Worm (Caenorhabditis elegans) whole organism, L4 larva: ENCODE data around the gene F47B8.4.

Source experiments
- F26F4.8 ChIP-seq: fragments of 200-800 bp; sonication (Bioruptor generic); conservative IDR thresholded peaks from 2 replicates; pipeline ENCODE4 v1.3.6; 2022; ENCODE audit warnings: missing genetic modification characterization, missing compliant biosample characterization
- F44E2.7 ChIP-seq: fragments of 200-800 bp; sonication (Bioruptor generic); IDR thresholded peaks from 2 replicates; pipeline ENCODE4 v2.1.2; 2022; ENCODE audit warnings: missing genetic modification characterization, missing compliant biosample characterization
- R02D3.7 ChIP-seq: fragments of 150-350 bp; sonication (generic microtip); optimal IDR thresholded peaks from 3 replicates; lab custom pipeline; 2014; ENCODE audit warnings: missing biosample characterization, missing genetic modification characterization
- Y75B8A.6 ChIP-seq: fragments of 200-800 bp; sonication (Bioruptor generic); IDR thresholded peaks from 2 replicates; pipeline ENCODE4 v1.3.6; 2022; ENCODE audit warnings: missing genetic modification reagents, missing genetic modification characterization, missing compliant biosample characterization
- aha-1 ChIP-seq: fragments of 150-350 bp; peaks from one replicate; lab custom pipeline; 2014; ENCODE audit warnings: missing biosample characterization, missing genetic modification characterization
- ama-1 ChIP-seq: fragments of 150-350 bp; optimal IDR thresholded peaks from 2 replicates; lab custom pipeline; 2014; ENCODE audit warnings: inconsistent platforms, mixed read lengths
- arid-1 ChIP-seq: fragments of 200-800 bp; sonication (Bioruptor generic); conservative IDR thresholded peaks from 2 replicates; pipeline ENCODE4 v1.3.6; 2022; ENCODE audit warnings: missing genetic modification reagents, missing genetic modification characterization, missing compliant biosample characterization
- ceh-20 ChIP-seq: fragments of 200-800 bp; sonication (Bioruptor generic); IDR thresholded peaks from 2 replicates; pipeline ENCODE4 v1.3.6; 2022; ENCODE audit warnings: missing genetic modification reagents, missing genetic modification characterization, missing compliant biosample characterization
- ceh-28 ChIP-seq: fragments of 150-350 bp; optimal IDR thresholded peaks from 2 replicates; lab custom pipeline; 2014; ENCODE audit warnings: missing biosample characterization, missing genetic modification reagents, missing genetic modification characterization
- ces-1 ChIP-seq: fragments of 150-350 bp; sonication (generic microtip); optimal IDR thresholded peaks from 4 replicates; lab custom pipeline; 2014; ENCODE audit warnings: missing biosample characterization, missing genetic modification reagents, missing genetic modification characterization
- cey-2 ChIP-seq: sonication (generic microtip); optimal IDR thresholded peaks from 3 replicates; lab custom pipeline; 2017; ENCODE audit warnings: missing genetic modification characterization, mild to moderate bottlenecking, missing compliant biosample characterization, antibody characterized with exemption, borderline replicate concordance; ENCODE audit not compliant: insufficient read depth
- daf-12 ChIP-seq: fragments of 150-350 bp; optimal IDR thresholded peaks from 2 replicates; lab custom pipeline; 2014; ENCODE audit warnings: missing biosample characterization, missing genetic modification reagents, missing genetic modification characterization
- daf-8 ChIP-seq: fragments of 200-800 bp; sonication (Bioruptor generic); IDR thresholded peaks from 2 replicates; pipeline ENCODE4 v1.3.6; 2022; ENCODE audit warnings: missing genetic modification characterization, missing compliant biosample characterization
- dmd-8 ChIP-seq: fragments of 200-800 bp; sonication (Bioruptor generic); IDR thresholded peaks from 2 replicates; pipeline ENCODE4 v1.3.6; 2022; ENCODE audit warnings: missing genetic modification characterization, missing compliant biosample characterization
- dpl-1 ChIP-seq: fragments of 150-350 bp; optimal IDR thresholded peaks from 2 replicates; lab custom pipeline; 2014; ENCODE audit warnings: missing biosample characterization, missing genetic modification reagents, missing genetic modification characterization
- duxl-1 ChIP-seq: sonication (generic microtip); optimal IDR thresholded peaks from 2 replicates; lab custom pipeline; 2016; ENCODE audit warnings: mild to moderate bottlenecking, missing genetic modification characterization, moderate library complexity, missing compliant biosample characterization; ENCODE audit not compliant: poor library complexity
- dve-1 ChIP-seq: sonication (generic microtip); optimal IDR thresholded peaks from 2 replicates; lab custom pipeline; 2017; ENCODE audit warnings: antibody characterized with exemption, mild to moderate bottlenecking, missing genetic modification characterization, missing compliant biosample characterization; ENCODE audit not compliant: insufficient read depth
- fos-1 ChIP-seq: fragments of 150-350 bp; optimal IDR thresholded peaks from 2 replicates; lab custom pipeline; 2014; ENCODE audit warnings: missing biosample characterization, missing genetic modification characterization
- hif-1 ChIP-seq, 2 experiments: sonication (generic microtip); optimal IDR thresholded peaks; 2 replicates each; lab custom pipeline; 2016 to 2017; ENCODE audit warnings: missing compliant biosample characterization in 2 of 2, missing genetic modification characterization in 2 of 2, missing genetic modification reagents in 2 of 2, missing genotype in 2 of 2, mild to moderate bottlenecking in 1 of 2
- hlh-11 ChIP-seq: fragments of 200-800 bp; sonication (Bioruptor generic); optimal IDR thresholded peaks from 2 replicates; lab custom pipeline; 2018; ENCODE audit warnings: mild to moderate bottlenecking, missing genetic modification characterization, missing compliant biosample characterization
- hlh-30 ChIP-seq: sonication (generic microtip); optimal IDR thresholded peaks from 2 replicates; lab custom pipeline; 2017; ENCODE audit warnings: antibody characterized with exemption, mild to moderate bottlenecking, missing genetic modification characterization, missing compliant biosample characterization; ENCODE audit not compliant: insufficient read depth
- lim-7 ChIP-seq: fragments of 200-800 bp; sonication (Bioruptor generic); IDR thresholded peaks from 2 replicates; pipeline ENCODE4 v1.3.6; 2022; ENCODE audit warnings: missing genetic modification characterization, missing compliant biosample characterization
- lin-15B ChIP-seq: fragments of 150-350 bp; sonication (generic microtip); optimal IDR thresholded peaks from 3 replicates; lab custom pipeline; 2014; ENCODE audit warnings: missing biosample characterization, missing genetic modification characterization
- lin-29 ChIP-seq: fragments of 200-800 bp; sonication (Bioruptor generic); IDR thresholded peaks from 2 replicates; pipeline ENCODE4 v1.3.6; 2022; ENCODE audit warnings: missing genetic modification reagents, missing genetic modification characterization, missing compliant biosample characterization
- lir-3 ChIP-seq: sonication (generic microtip); optimal IDR thresholded peaks from 2 replicates; lab custom pipeline; 2016; ENCODE audit warnings: mild to moderate bottlenecking, missing genetic modification characterization, missing compliant biosample characterization
- lsy-2 ChIP-seq, 2 experiments: fragments of 150-350 bp in 1 of 2; sonication (generic microtip) in 1 of 2; optimal IDR thresholded peaks; 2 replicates each; lab custom pipeline; 2014 to 2017; ENCODE audit warnings: missing biosample characterization in 2 of 2, missing genetic modification characterization in 2 of 2
- mdl-1 ChIP-seq, 2 experiments: fragments of 150-350 bp in 1 of 2; sonication (generic microtip) in 1 of 2; optimal IDR thresholded peaks; 2 replicates each; lab custom pipeline; 2014 to 2017; ENCODE audit warnings: missing biosample characterization in 2 of 2, missing genetic modification characterization in 2 of 2
- mdt-29 ChIP-seq: fragments of 200-800 bp; sonication (Bioruptor generic); IDR thresholded peaks from 2 replicates; pipeline ENCODE4 v1.3.6; 2022; ENCODE audit warnings: missing genetic modification reagents, missing genetic modification characterization, missing compliant biosample characterization
- mep-1 ChIP-seq: fragments of 150-350 bp; sonication (generic microtip); optimal IDR thresholded peaks from 3 replicates; lab custom pipeline; 2014; ENCODE audit warnings: missing biosample characterization, missing genetic modification characterization
- mes-2 ChIP-seq: sonication (generic microtip); optimal IDR thresholded peaks from 2 replicates; lab custom pipeline; 2016; ENCODE audit warnings: missing genotype, mild to moderate bottlenecking, missing genetic modification characterization, missing compliant biosample characterization; ENCODE audit not compliant: poor library complexity, severe bottlenecking
- nhr-102 ChIP-seq: sonication (generic microtip); optimal IDR thresholded peaks from 2 replicates; lab custom pipeline; 2016; ENCODE audit warnings: mild to moderate bottlenecking, missing genetic modification characterization, moderate library complexity, missing compliant biosample characterization
- nhr-11 ChIP-seq: fragments of 150-350 bp; optimal IDR thresholded peaks from 2 replicates; lab custom pipeline; 2014; ENCODE audit warnings: missing biosample characterization, missing genetic modification characterization
- nhr-111 ChIP-seq: fragments of 200-800 bp; sonication (Bioruptor generic); optimal IDR thresholded peaks from 2 replicates; lab custom pipeline; 2018; ENCODE audit warnings: mild to moderate bottlenecking, missing genetic modification characterization, missing compliant biosample characterization
- nhr-25 ChIP-seq: sonication (generic microtip); optimal IDR thresholded peaks from 2 replicates; lab custom pipeline; 2017; ENCODE audit warnings: missing genetic modification characterization, mild to moderate bottlenecking, missing compliant biosample characterization, antibody characterized with exemption, moderate library complexity, borderline replicate concordance; ENCODE audit not compliant: insufficient read depth
- nhr-28 ChIP-seq: fragments of 150-350 bp; optimal IDR thresholded peaks from 2 replicates; lab custom pipeline; 2014; ENCODE audit warnings: missing biosample characterization, missing genetic modification characterization
- nhr-41 ChIP-seq: fragments of 200-800 bp; sonication (Bioruptor generic); IDR thresholded peaks from 2 replicates; pipeline ENCODE4 v1.3.6; 2022; ENCODE audit warnings: missing genetic modification reagents, missing genetic modification characterization, missing compliant biosample characterization
- nhr-6 ChIP-seq: fragments of 150-350 bp; optimal IDR thresholded peaks from 2 replicates; lab custom pipeline; 2014; ENCODE audit warnings: missing biosample characterization, missing genetic modification characterization
- pqm-1 ChIP-seq: sonication (generic microtip); optimal IDR thresholded peaks from 2 replicates; lab custom pipeline; 2017; ENCODE audit warnings: missing biosample characterization, missing genetic modification characterization
- rbr-2 ChIP-seq: sonication (generic microtip); optimal IDR thresholded peaks from 2 replicates; lab custom pipeline; 2016; ENCODE audit warnings: missing genotype, missing genetic modification characterization, missing compliant biosample characterization
- sdz-12 ChIP-seq: fragments of 200-800 bp; sonication (Bioruptor generic); optimal IDR thresholded peaks from 2 replicates; lab custom pipeline; 2018; ENCODE audit warnings: mild to moderate bottlenecking, missing genetic modification characterization, missing compliant biosample characterization
- skn-1 ChIP-seq: fragments of 150-350 bp; optimal IDR thresholded peaks from 2 replicates; lab custom pipeline; 2014; ENCODE audit warnings: missing biosample characterization, missing genetic modification characterization
- snpc-4 ChIP-seq: fragments of 150-350 bp; optimal IDR thresholded peaks from 2 replicates; lab custom pipeline; 2014; ENCODE audit warnings: missing biosample characterization, missing genetic modification characterization
- spr-1 ChIP-seq: sonication (generic microtip); optimal IDR thresholded peaks from 2 replicates; lab custom pipeline; 2016; ENCODE audit warnings: mild to moderate bottlenecking, missing genetic modification characterization, missing compliant biosample characterization
- spr-3 ChIP-seq: fragments of 200-800 bp; sonication (Bioruptor generic); optimal IDR thresholded peaks from 2 replicates; lab custom pipeline; 2018; ENCODE audit warnings: mild to moderate bottlenecking, missing genetic modification characterization, missing compliant biosample characterization
- unc-39 ChIP-seq: sonication (generic microtip); optimal IDR thresholded peaks from 2 replicates; lab custom pipeline; 2017; ENCODE audit warnings: missing biosample characterization, missing genetic modification characterization
- unc-62 ChIP-seq, 3 experiments: fragments of 150-350 bp in 1 of 3; sonication (generic microtip); optimal IDR thresholded peaks in 2 of 3; peaks in 1 of 3; 1 replicate in 1 of 3; 2 replicates in 2 of 3; lab custom pipeline; 2014 to 2017; ENCODE audit warnings: missing biosample characterization in 3 of 3, missing genetic modification characterization in 3 of 3, missing genetic modification reagents in 3 of 3, missing genotype in 1 of 3
- vab-7 ChIP-seq: fragments of 200-800 bp; sonication (Bioruptor generic); IDR thresholded peaks from 2 replicates; pipeline ENCODE4 v1.3.6; 2022; ENCODE audit warnings: missing genetic modification reagents, missing genetic modification characterization, missing compliant biosample characterization
- zip-2 ChIP-seq: fragments of 150-350 bp; optimal IDR thresholded peaks from 2 replicates; lab custom pipeline; 2014; ENCODE audit warnings: missing biosample characterization, missing genetic modification characterization
- ztf-7 ChIP-seq: fragments of 150-350 bp; optimal IDR thresholded peaks from 2 replicates; lab custom pipeline; 2014; ENCODE audit warnings: missing biosample characterization, missing genetic modification characterization

Gene F47B8.4

ce11 chrV:14368272-14369052 lies 44.0 kb upstream of the F47B8.4 start:
- TF ChIP-seq F26F4.8 (no peak), mdl-1 (tag; optimal IDR thresholded peaks at IDR 0.05; lab: Kevin White, UChicago) (peak; percentile 64 to 93), dpl-1 (GFP tag; lab: Kevin White, UChicago) (peak; percentile 6), sdz-12 (no peak), rbr-2 (tag; lab: Kevin White, UChicago) (peak; percentile 58), ztf-7 (no peak), mes-2 (tag; lab: Kevin White, UChicago) (peak; percentile 65), nhr-102 (tag; lab: Kevin White, UChicago) (no peak), lin-29 (0 out of 2 replicates have a peak, but pooled peaks have one; percentile 18), spr-3 (GFP tag; lab: Kevin White, UChicago) (no peak), hlh-11 (tag; lab: Kevin White, UChicago) (peak; percentile 90), daf-12 (tag; lab: Kevin White, UChicago) (peak; percentile 20), nhr-6 (tag; lab: Kevin White, UChicago) (peak; percentile 76), unc-39 (no peak), skn-1 (tag; lab: Kevin White, UChicago) (no peak), ceh-28 (tag; lab: Kevin White, UChicago) (no peak), F44E2.7 (no peak), vab-7 (no peak), spr-1 (tag; lab: Kevin White, UChicago) (no peak), lin-15B (tag; lab: Kevin White, UChicago) (no peak), hif-1 (tag; optimal IDR thresholded peaks at IDR 0.05; lab: Kevin White, UChicago) (peak in 1 of 2 experiments; percentile 52), lsy-2 (tag; optimal IDR thresholded peaks at IDR 0.05; lab: Kevin White, UChicago) (peak; percentile 38 to 68), snpc-4 (tag; lab: Kevin White, UChicago) (no peak), dve-1 (peak; percentile 41), arid-1 (GFP tag; lab: Robert Waterston, UW) (no peak), nhr-28 (peak; percentile 88), lim-7 (GFP tag; lab: Robert Waterston, UW) (no peak), ama-1 (lab: Kevin White, UChicago) (no peak), hlh-30 (peak; percentile 62), nhr-111 (GFP tag; lab: Kevin White, UChicago) (no peak), unc-62 (GFP tag; optimal IDR thresholded peaks at IDR 0.05 in 1 of 2; lab: Kevin White, UChicago) (peak in 1 of 2 experiments; percentile 93), unc-62 (tag; optimal IDR thresholded peaks at IDR 0.05; lab: Kevin White, UChicago) (no peak), R02D3.7 (tag; lab: Kevin White, UChicago) (no peak), zip-2 (no peak), ces-1 (GFP tag; lab: Kevin White, UChicago) (no peak), mep-1 (peak; percentile 81), nhr-11 (tag; lab: Kevin White, UChicago) (no peak), nhr-25 (peak; percentile 90), mdt-29 (GFP tag; lab: Robert Waterston, UW) (no peak), fos-1 (tag; lab: Kevin White, UChicago) (no peak), cey-2 (tag; lab: Kevin White, UChicago) (peak; percentile 74), aha-1 (tag; lab: Kevin White, UChicago) (peak; percentile 95), duxl-1 (tag; lab: Kevin White, UChicago) (peak; percentile 57), dmd-8 (GFP tag; lab: Robert Waterston, UW) (no peak), ceh-20 (peak; percentile 55), nhr-41 (GFP tag; lab: Robert Waterston, UW) (no peak), pqm-1 (tag; lab: Kevin White, UChicago) (peak; percentile 95), lir-3 (tag; lab: Kevin White, UChicago) (no peak), daf-8 (GFP tag; lab: Robert Waterston, UW) (no peak), Y75B8A.6 (GFP tag; lab: Robert Waterston, UW) (no peak)
